Fruit fly (Drosophila melanogaster): Measurements from ENCODE around the gene CG12483.
A peak's percentile ranks its signal among the peaks of the same experiment; 100 is the strongest.

CG12483 gene

DNA sequence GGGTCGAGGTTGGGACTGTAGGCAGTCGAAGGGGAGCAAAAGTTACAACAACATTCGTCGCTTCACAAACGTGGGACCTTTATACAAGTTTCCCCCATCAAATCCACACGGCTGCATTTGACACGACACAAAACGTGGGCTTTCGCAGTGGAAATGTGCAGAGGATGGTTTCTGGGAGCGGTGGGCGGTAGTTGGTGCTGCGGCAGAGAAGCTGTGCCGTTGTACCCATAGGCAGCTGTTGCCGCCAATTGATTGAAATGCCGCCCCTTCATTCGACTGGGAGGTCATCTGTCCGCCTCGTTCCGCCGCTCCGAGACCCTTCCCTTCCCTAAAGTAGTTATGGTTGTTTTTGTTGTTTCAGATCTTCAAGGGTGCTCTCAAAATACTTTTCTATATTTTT is 10.9 kb upstream of the CG12483 start (continued):
- TF ChIP-seq BtbVII (GFP tag; optimal IDR thresholded peaks at IDR 0.05), result no peak
- 0 out of 2 replicates have a peak, but pooled peaks have one; percentile 7 for TF ChIP-seq ttk (GFP tag; IDR thresholded peaks at IDR 0.05)
- no peak for TF ChIP-seq slp2 (GFP tag; optimal IDR thresholded peaks at IDR 0.05)
- no peak for TF ChIP-seq CG8478 (optimal IDR thresholded peaks at IDR 0.05)
- 0 out of 3 replicates have a peak, but pooled peaks have one; percentile 41 for TF ChIP-seq ci (GFP tag; IDR thresholded peaks at IDR 0.05)
- no peak for TF ChIP-seq CG11504 (tag; optimal IDR thresholded peaks at IDR 0.05)
- no peak for TF ChIP-seq Hmx (GFP tag; optimal IDR thresholded peaks at IDR 0.05)
- no peak for TF ChIP-seq row (GFP tag; IDR thresholded peaks at IDR 0.05)
- no peak for TF ChIP-seq CG13775 (GFP tag; optimal IDR thresholded peaks at IDR 0.05)
- peak; percentile 65 for TF ChIP-seq ftz-f1 (GFP tag; optimal IDR thresholded peaks at IDR 0.05)
- no peak for TF ChIP-seq zf30C (GFP tag; optimal IDR thresholded peaks at IDR 0.05)
- no peak for TF ChIP-seq lmd (GFP tag; IDR thresholded peaks at IDR 0.05)
- TF ChIP-seq sug (tag; optimal IDR thresholded peaks at IDR 0.05), result no peak
- peak; percentile 28 for TF ChIP-seq CG10543 (GFP tag; optimal IDR thresholded peaks at IDR 0.05)
- no peak for TF ChIP-seq CG42726 (GFP tag; IDR thresholded peaks at IDR 0.05; ENCODE audit: partially characterized antibody)
- TF ChIP-seq CG4707 (GFP tag; optimal IDR thresholded peaks at IDR 0.05), result no peak
- peak; percentile 66 for TF ChIP-seq nau (GFP tag; optimal IDR thresholded peaks at IDR 0.05)
- no peak for TF ChIP-seq CG10147 (GFP tag; optimal IDR thresholded peaks at IDR 0.05)
- TF ChIP-seq CG17328 (GFP tag; IDR thresholded peaks at IDR 0.05), result no peak
- no peak for TF ChIP-seq salm (tag; optimal IDR thresholded peaks at IDR 0.05)
- TF ChIP-seq Dp (GFP tag; optimal IDR thresholded peaks at IDR 0.05), result no peak
- TF ChIP-seq wor (GFP tag; IDR thresholded peaks at IDR 0.05), result no peak
- TF ChIP-seq Ets97D (GFP tag; optimal IDR thresholded peaks at IDR 0.05), result no peak
- peak; percentile 70; the same call in 1 of the 4 replicates for TF ChIP-seq chinmo (GFP tag; IDR thresholded peaks at IDR 0.05; ENCODE audit: partially characterized antibody)
- no peak for TF ChIP-seq CG3847 (GFP tag; IDR thresholded peaks at IDR 0.05)
- no peak for TF ChIP-seq B-H2 (GFP tag; optimal IDR thresholded peaks at IDR 0.05)
- no peak for TF ChIP-seq sisA (GFP tag; IDR thresholded peaks at IDR 0.05)
- TF ChIP-seq Pdp1 (GFP tag; optimal IDR thresholded peaks at IDR 0.05), result no peak
- TF ChIP-seq crol (GFP tag; IDR thresholded peaks at IDR 0.05), result peak; percentile 69
- TF ChIP-seq Scr (GFP tag; IDR thresholded peaks at IDR 0.05; ENCODE audit: partially characterized antibody), result no peak
- TF ChIP-seq CG3065 (GFP tag; optimal IDR thresholded peaks at IDR 0.05), result no peak
- TF ChIP-seq dmrt11E (tag; optimal IDR thresholded peaks at IDR 0.05), result no peak
- no peak for TF ChIP-seq lilli (GFP tag; optimal IDR thresholded peaks at IDR 0.05)
- no peak for TF ChIP-seq Neu2 (GFP tag; optimal IDR thresholded peaks at IDR 0.05; ENCODE audit: borderline replicate concordance)
- no peak for TF ChIP-seq Nf-YB (GFP tag; optimal IDR thresholded peaks at IDR 0.05)
- TF ChIP-seq trh (GFP tag; optimal IDR thresholded peaks at IDR 0.05), result no peak

DNA sequence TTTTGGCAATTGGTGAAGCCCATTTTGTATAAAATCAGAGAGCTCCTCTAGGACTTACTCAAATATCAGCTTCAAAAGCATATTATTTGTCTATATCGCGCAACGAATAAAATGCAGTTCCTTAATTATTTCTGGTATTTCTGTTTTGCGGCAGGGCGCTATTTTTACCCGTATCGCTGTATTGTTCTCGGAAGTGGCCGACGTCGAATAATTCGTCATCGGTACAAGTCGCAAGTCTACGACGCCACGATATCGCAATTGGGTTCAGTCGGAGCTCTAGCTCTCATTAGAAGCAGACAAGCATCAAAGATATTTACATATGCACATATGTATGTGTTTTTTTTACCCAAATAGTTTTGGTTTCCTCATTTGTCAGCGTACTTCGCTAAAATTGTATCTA is 5.9 kb upstream of the CG12483 start:
- no peak for TF ChIP-seq CG2129 (GFP tag; IDR thresholded peaks at IDR 0.05; ENCODE audit: partially characterized antibody)
- no peak for TF ChIP-seq CG4854 (GFP tag; optimal IDR thresholded peaks at IDR 0.05)
- no peak for TF ChIP-seq pzg (GFP tag; optimal IDR thresholded peaks at IDR 0.05)
- TF ChIP-seq ind (GFP tag; optimal IDR thresholded peaks at IDR 0.05), result no peak
- peak; percentile 28 for TF ChIP-seq Deaf1 (tag; optimal IDR thresholded peaks at IDR 0.05)
- TF ChIP-seq Max (GFP tag; optimal IDR thresholded peaks at IDR 0.05), result no peak
- peak; percentile 80 for TF ChIP-seq CG2199 (GFP tag; IDR thresholded peaks at IDR 0.05)
- TF ChIP-seq bowl (GFP tag; IDR thresholded peaks at IDR 0.05), result no peak
- TF ChIP-seq CG8944 (GFP tag; optimal IDR thresholded peaks at IDR 0.05), result no peak

All from whole organism, embryonic.